Worm (Caenorhabditis elegans) whole organism, late embryonic: ENCODE measurements around the gene pir-1.

Experiments used
- Y22D7AL.16 ChIP-seq: sonication (generic microtip); optimal IDR thresholded peaks from 2 replicates; lab custom pipeline; 2016; ENCODE audit warnings: missing genetic modification characterization, missing compliant biosample characterization
- elt-2 ChIP-seq: sonication (generic microtip); optimal IDR thresholded peaks from 2 replicates; lab custom pipeline; 2016; ENCODE audit warnings: missing genetic modification reagents, missing genetic modification characterization, missing compliant biosample characterization
- elt-4 ChIP-seq: sonication (generic microtip); optimal IDR thresholded peaks from 2 replicates; lab custom pipeline; 2016; ENCODE audit warnings: missing genetic modification characterization, missing compliant biosample characterization
- lin-11 ChIP-seq: fragments of 200-800 bp; sonication (Bioruptor generic); optimal IDR thresholded peaks from 2 replicates; lab custom pipeline; 2018; ENCODE audit warnings: mild to moderate bottlenecking, missing genetic modification characterization, missing compliant biosample characterization
- nhr-11 ChIP-seq: fragments of 150-350 bp; optimal IDR thresholded peaks from 2 replicates; lab custom pipeline; 2014; ENCODE audit warnings: missing biosample characterization, missing genetic modification characterization
- pag-3 ChIP-seq: sonication (generic microtip); optimal IDR thresholded peaks from 2 replicates; lab custom pipeline; 2016; ENCODE audit warnings: missing compliant biosample characterization, missing genetic modification characterization, borderline replicate concordance
- pat-9 ChIP-seq: fragments of 200-800 bp; sonication (Bioruptor generic); optimal IDR thresholded peaks from 2 replicates; lab custom pipeline; 2018; ENCODE audit warnings: mild to moderate bottlenecking, missing genetic modification characterization, moderate library complexity, missing compliant biosample characterization
- pax-1 ChIP-seq: fragments of 150-350 bp; optimal IDR thresholded peaks from 2 replicates; lab custom pipeline; 2014; ENCODE audit warnings: missing biosample characterization, missing genetic modification characterization
- pqm-1 ChIP-seq: sonication (generic microtip); optimal IDR thresholded peaks from 2 replicates; lab custom pipeline; 2016; ENCODE audit warnings: missing genetic modification characterization, missing compliant biosample characterization
- ref-2 ChIP-seq: sonication (generic microtip); optimal IDR thresholded peaks from 2 replicates; lab custom pipeline; 2016; ENCODE audit warnings: missing genetic modification characterization, missing compliant biosample characterization

DNA sequence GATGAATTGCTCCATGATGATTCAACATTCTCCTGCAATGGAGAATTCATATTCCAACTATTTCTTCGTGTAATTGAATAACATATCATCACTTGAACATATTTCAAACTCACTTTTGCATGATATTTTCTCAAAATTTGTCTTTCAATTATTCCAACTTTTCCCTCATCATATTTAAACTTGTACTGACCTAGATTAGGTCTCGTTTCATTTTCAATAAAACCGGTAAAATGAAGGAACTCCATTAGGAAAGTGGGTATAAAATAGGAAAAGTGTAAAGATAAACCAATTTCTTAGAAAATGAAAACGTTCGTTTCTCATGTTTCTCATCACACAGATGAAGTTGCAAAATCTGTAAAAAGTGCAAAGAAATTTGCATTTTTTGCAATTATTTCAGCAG lies 24.9 kb upstream of the pir-1 start, which contains the start of gene col-78:
- no peak for TF ChIP-seq pag-3
- no peak for TF ChIP-seq Y22D7AL.16 (tag; lab: Kevin White, UChicago)
- no peak for TF ChIP-seq nhr-11
- no peak for TF ChIP-seq elt-2 (tag; lab: Kevin White, UChicago)
- TF ChIP-seq pat-9 (tag; lab: Kevin White, UChicago): no peak
- no peak for TF ChIP-seq pax-1 (tag; lab: Kevin White, UChicago)
- no peak for TF ChIP-seq lin-11 (tag; lab: Kevin White, UChicago)
- TF ChIP-seq ref-2 (tag; lab: Kevin White, UChicago): no peak
- no peak for TF ChIP-seq elt-4 (tag; lab: Kevin White, UChicago)
- no peak for TF ChIP-seq pqm-1 (tag; lab: Kevin White, UChicago)
